Worm (Caenorhabditis elegans): Measurements from ENCODE around the gene Y54G2A.38.

Y54G2A.38 gene

DNA sequence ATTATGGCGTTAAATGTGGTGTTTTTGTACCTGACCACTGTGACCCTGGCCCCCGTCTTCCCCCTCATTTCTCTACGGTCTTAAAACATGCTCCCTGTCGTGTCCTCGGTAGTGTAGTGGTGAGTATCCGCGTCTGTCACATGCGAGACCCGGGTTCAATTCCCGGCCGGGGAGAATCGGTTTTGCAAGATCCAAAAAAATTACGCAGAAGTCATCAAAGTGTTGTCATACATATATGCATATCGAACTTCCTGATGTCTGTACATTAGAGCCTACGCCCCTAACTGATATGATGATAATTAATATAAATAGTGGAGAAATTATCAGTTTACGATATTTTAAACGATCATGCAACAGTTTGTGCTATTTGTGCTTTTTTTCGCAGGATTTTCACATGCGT, 46.3 kb downstream of the Y54G2A.38 start, which contains the start of gene Y54G2A.45 (continued):
- TF ChIP-seq aptf-2 (GFP tag; conservative IDR thresholded peaks at IDR 0.05) (no peak), attf-6 (GFP tag; IDR thresholded peaks at IDR 0.05) (0 out of 2 replicates have a peak, but pooled peaks have one; percentile 52), T26A5.8 (tag; optimal IDR thresholded peaks at IDR 0.05) (peak; percentile 48), gei-17 (GFP tag; optimal IDR thresholded peaks at IDR 0.05) (no peak), tbp1 (GFP tag; optimal IDR thresholded peaks at IDR 0.05) (peak; percentile 94), nhr-179 (tag; optimal IDR thresholded peaks at IDR 0.05) (peak; percentile 24), efl-1 (GFP tag; optimal IDR thresholded peaks at IDR 0.05) (peak; percentile 13), F23B12.7 (tag; optimal IDR thresholded peaks at IDR 0.05; ENCODE audit: insufficient read depth) (peak; percentile 80), ceh-100 (GFP tag; IDR thresholded peaks at IDR 0.05) (peak; percentile 53), madf-6 (GFP tag; IDR thresholded peaks at IDR 0.05) (peak; percentile 64), lin-54 (GFP tag; optimal IDR thresholded peaks at IDR 0.05) (peak; percentile 72), dpl-1 (GFP tag; optimal IDR thresholded peaks at IDR 0.05) (no peak), lir-1 (GFP tag; conservative IDR thresholded peaks at IDR 0.05) (0 out of 2 replicates have a peak, but pooled peaks have one; percentile 15), mxl-1 (tag; optimal IDR thresholded peaks at IDR 0.05) (peak; percentile 79), B0261.1 (tag; optimal IDR thresholded peaks at IDR 0.05) (peak; percentile 92), egl-44 (GFP tag; IDR thresholded peaks at IDR 0.05) (peak; percentile 93), dpff-1 (tag; optimal IDR thresholded peaks at IDR 0.05) (no peak), C17E4.6 (GFP tag; IDR thresholded peaks at IDR 0.05) (peak; percentile 48; the same call in 1 of the 2 replicates), snpc-1.1 (tag; optimal IDR thresholded peaks at IDR 0.05; ENCODE audit: insufficient read depth) (peak; percentile 47), nhr-120 (GFP tag; IDR thresholded peaks at IDR 0.05) (no peak), K11D2.4 (GFP tag; IDR thresholded peaks at IDR 0.05) (peak; percentile 56; the same call in 1 of the 2 replicates), aptf-3 (GFP tag; IDR thresholded peaks at IDR 0.05) (no peak), snpc-3.4 (tag; optimal IDR thresholded peaks at IDR 0.05) (peak; percentile 56), ceh-40 (GFP tag; IDR thresholded peaks at IDR 0.05) (peak; percentile 30; the same call in 1 of the 2 replicates), B0035.1 (tag; optimal IDR thresholded peaks at IDR 0.05) (peak; percentile 50), ccch-3 (GFP tag; optimal IDR thresholded peaks at IDR 0.05) (no peak), repo-1 (tag; optimal IDR thresholded peaks at IDR 0.05) (peak; percentile 88), sdz-38 (tag; optimal IDR thresholded peaks at IDR 0.05) (peak; percentile 43), Y56A3A.18 (GFP tag; IDR thresholded peaks at IDR 0.05) (peak; percentile 90; the same call in 1 of the 2 replicates), F49E8.2 (tag; optimal IDR thresholded peaks at IDR 0.05; ENCODE audit: insufficient read depth) (peak; percentile 79), C06A6.2 (GFP tag; conservative IDR thresholded peaks at IDR 0.05) (no peak), fkh-3 (tag; optimal IDR thresholded peaks at IDR 0.05) (no peak), lin-26 (GFP tag; IDR thresholded peaks at IDR 0.05) (peak; percentile 92), mel-28 (tag; optimal IDR thresholded peaks at IDR 0.05; ENCODE audit: borderline replicate concordance) (no peak), die-1 (tag; optimal IDR thresholded peaks at IDR 0.05) (peak; percentile 81), lag-1 (GFP tag; IDR thresholded peaks at IDR 0.05) (no peak), pha-4 (tag; optimal IDR thresholded peaks at IDR 0.05) (no peak), mcd-1 (GFP tag; IDR thresholded peaks at IDR 0.05) (peak; percentile 65), F10E7.11 (tag; optimal IDR thresholded peaks at IDR 0.05) (no peak)

DNA sequence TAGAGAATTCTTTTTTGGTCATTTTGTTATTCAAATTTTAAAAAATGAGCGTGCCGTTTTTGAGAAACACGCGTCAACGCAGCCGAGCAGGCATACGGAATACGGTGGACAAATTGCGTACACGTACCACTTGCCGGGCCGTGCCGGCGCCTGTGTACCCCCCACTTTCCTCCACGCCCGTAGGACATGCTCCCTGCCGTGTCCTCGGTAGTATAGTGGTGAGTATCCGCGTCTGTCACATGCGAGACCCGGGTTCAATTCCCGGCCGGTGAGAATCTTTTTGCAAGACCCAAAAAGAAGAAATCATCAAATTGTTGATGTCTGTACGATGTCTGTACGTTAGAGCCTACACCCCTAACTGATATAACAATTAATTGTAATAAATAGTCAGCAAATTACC, 48.9 kb downstream of the Y54G2A.38 start:
- TF ChIP-seq tbx-9 (tag; optimal IDR thresholded peaks at IDR 0.05; ENCODE audit: borderline replicate concordance) (no peak), egrh-3 (GFP tag; IDR thresholded peaks at IDR 0.05) (0 out of 2 replicates have a peak, but pooled peaks have one; percentile 15), ztf-22 (GFP tag; optimal IDR thresholded peaks at IDR 0.05) (no peak), unc-130 (GFP tag; optimal IDR thresholded peaks at IDR 0.05) (no peak), rpc-1 (optimal IDR thresholded peaks at IDR 0.05) (peak; percentile 46), rpc-1 (tag; optimal IDR thresholded peaks at IDR 0.05) (peak; percentile 72), tlf-1 (GFP tag; optimal IDR thresholded peaks at IDR 0.05) (no peak), somi-1 (GFP tag; optimal IDR thresholded peaks at IDR 0.05) (no peak), ZK185.1 (tag; optimal IDR thresholded peaks at IDR 0.05; ENCODE audit: poor library complexity, severe bottlenecking) (no peak), madf-6 (GFP tag; IDR thresholded peaks at IDR 0.05) (no peak; the same call in 1 of the 2 replicates), F10E7.11 (tag; optimal IDR thresholded peaks at IDR 0.05) (no peak), lsl-1 (GFP tag; optimal IDR thresholded peaks at IDR 0.05) (peak; percentile 7), F33H1.4 (GFP tag; IDR thresholded peaks at IDR 0.05) (peak; percentile 35; the same call in 1 of the 2 replicates)
